Fruit fly (Drosophila melanogaster): ENCODE data around the gene bip1.

The bip1 gene

DNA sequence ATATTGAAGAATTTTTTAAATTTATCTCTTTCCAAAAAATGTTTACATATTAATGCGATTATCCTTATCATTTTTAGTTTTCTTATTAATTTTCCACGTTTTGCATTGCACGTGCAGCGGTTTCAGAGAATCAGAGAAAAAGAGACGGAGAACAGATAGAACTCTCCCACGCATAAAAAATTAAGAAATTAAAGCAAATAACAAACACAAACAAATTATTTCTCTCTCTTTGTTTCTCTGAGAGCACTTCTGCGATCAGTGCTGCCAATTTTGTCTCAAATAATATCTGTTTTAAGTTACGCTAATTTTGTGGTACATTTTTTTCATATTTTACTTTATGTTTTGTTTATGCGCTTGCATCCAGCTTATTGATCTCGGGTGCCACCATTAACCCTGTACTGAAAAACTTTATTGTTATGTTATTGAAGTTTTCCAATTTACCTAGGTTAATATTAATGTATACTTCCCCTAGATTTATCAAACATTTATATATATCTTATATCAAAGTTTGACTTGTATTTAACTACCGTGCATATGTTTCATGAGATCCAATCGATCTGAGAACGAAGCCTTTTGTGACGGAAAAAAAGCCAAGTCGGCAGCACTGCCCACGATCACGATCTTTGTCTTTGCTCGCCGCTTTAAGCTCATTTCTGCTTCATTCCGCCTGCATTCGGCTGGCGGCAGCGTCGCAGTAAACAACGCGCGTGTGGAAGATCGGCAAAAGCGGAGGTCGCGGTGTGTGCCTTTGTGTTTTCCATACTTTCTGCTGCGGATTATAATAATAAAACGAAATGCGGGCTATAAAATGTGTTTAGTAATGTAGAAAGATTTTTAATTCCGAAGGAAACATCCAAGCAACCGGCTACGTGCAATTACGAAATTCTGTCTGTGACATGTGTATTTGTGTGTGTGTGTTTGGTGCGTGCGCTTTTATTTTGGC is 5.0 kb upstream of the bip1 start, which contains the start of gene Sarm (continued):
- TF ChIP-seq HLHmδ (GFP tag; optimal IDR thresholded peaks at IDR 0.05), result no peak
- TF ChIP-seq Adf1 (GFP tag; IDR thresholded peaks at IDR 0.05), result peak; percentile 41; the same call in 1 of the 2 replicates
- no peak for TF ChIP-seq CG2116 (GFP tag; optimal IDR thresholded peaks at IDR 0.05)
- TF ChIP-seq odd (GFP tag; optimal IDR thresholded peaks at IDR 0.05), result peak; percentile 53
- TF ChIP-seq gcm (GFP tag; optimal IDR thresholded peaks at IDR 0.05), result peak; percentile 29
- peak; percentile 32 for TF ChIP-seq CG15514 (GFP tag; optimal IDR thresholded peaks at IDR 0.05)
- TF ChIP-seq chif (GFP tag; optimal IDR thresholded peaks at IDR 0.05), result no peak
- TF ChIP-seq Nf-YC (tag; optimal IDR thresholded peaks at IDR 0.05), result peak; percentile 60
- TF ChIP-seq pan (optimal IDR thresholded peaks at IDR 0.05), result no peak
- TF ChIP-seq pan (GFP tag; optimal IDR thresholded peaks at IDR 0.05 in 1 of 2, IDR thresholded peaks at IDR 0.05 in 1 of 2), result peak in 1 of 2 experiments; percentile 23
- TF ChIP-seq zfh1 (GFP tag; IDR thresholded peaks at IDR 0.05), result no peak
- no peak for TF ChIP-seq CG31224 (GFP tag; IDR thresholded peaks at IDR 0.05)
- no peak for TF ChIP-seq CG11456 (GFP tag; IDR thresholded peaks at IDR 0.05)
- no peak for TF ChIP-seq CG4360 (GFP tag; IDR thresholded peaks at IDR 0.05)
- peak; percentile 16 for TF ChIP-seq nerfin-1 (tag; optimal IDR thresholded peaks at IDR 0.05)
- no peak for TF ChIP-seq CG17186 (GFP tag; optimal IDR thresholded peaks at IDR 0.05)
- TF ChIP-seq Hey (tag; optimal IDR thresholded peaks at IDR 0.05), result no peak
- no peak for TF ChIP-seq zen2 (GFP tag; IDR thresholded peaks at IDR 0.05; ENCODE audit: partially characterized antibody)
- no peak; the same call in 1 of the 2 replicates for TF ChIP-seq chm (GFP tag; IDR thresholded peaks at IDR 0.05)
- TF ChIP-seq caup (GFP tag; optimal IDR thresholded peaks at IDR 0.05; ENCODE audit: severe bottlenecking), result no peak
- no peak for TF ChIP-seq CG14441 (GFP tag; IDR thresholded peaks at IDR 0.05)
- no peak for TF ChIP-seq CG31365 (tag; optimal IDR thresholded peaks at IDR 0.05)
- TF ChIP-seq run (tag; optimal IDR thresholded peaks at IDR 0.05), result no peak
- TF ChIP-seq ci (GFP tag; IDR thresholded peaks at IDR 0.05), result no peak; the same call in 1 of the 3 replicates
- TF ChIP-seq D19A (tag; optimal IDR thresholded peaks at IDR 0.05), result peak; percentile 26
- peak; percentile 58 for TF ChIP-seq CG8924 (tag; optimal IDR thresholded peaks at IDR 0.05)
- no peak for TF ChIP-seq CHES-1-like (GFP tag; optimal IDR thresholded peaks at IDR 0.05)
- TF ChIP-seq cwo (GFP tag; optimal IDR thresholded peaks at IDR 0.05), result peak; percentile 18
- TF ChIP-seq crol (GFP tag; IDR thresholded peaks at IDR 0.05), result no peak
- TF ChIP-seq pzg (GFP tag; optimal IDR thresholded peaks at IDR 0.05), result no peak
- TF ChIP-seq ham (GFP tag; IDR thresholded peaks at IDR 0.05), result no peak
- TF ChIP-seq Oli (tag; optimal IDR thresholded peaks at IDR 0.05), result peak; percentile 70
- no peak for TF ChIP-seq CG11696 (GFP tag; IDR thresholded peaks at IDR 0.05)
- TF ChIP-seq rib (GFP tag; IDR thresholded peaks at IDR 0.05), result no peak
- TF ChIP-seq BtbVII (GFP tag; optimal IDR thresholded peaks at IDR 0.05), result peak; percentile 76
- TF ChIP-seq wek (GFP tag; optimal IDR thresholded peaks at IDR 0.05), result no peak
- TF ChIP-seq CG7963 (GFP tag; IDR thresholded peaks at IDR 0.05; ENCODE audit: partially characterized antibody), result no peak
- TF ChIP-seq Dek (tag; optimal IDR thresholded peaks at IDR 0.05), result peak; percentile 56
- no peak for TF ChIP-seq CG12744 (GFP tag; optimal IDR thresholded peaks at IDR 0.05)
- peak; percentile 25 for TF ChIP-seq nom (GFP tag; optimal IDR thresholded peaks at IDR 0.05)
- peak; percentile 20 for TF ChIP-seq twi (tag; optimal IDR thresholded peaks at IDR 0.05)
- TF ChIP-seq Dll (GFP tag; IDR thresholded peaks at IDR 0.05; ENCODE audit: partially characterized antibody), result 0 out of 4 replicates have a peak, but pooled peaks have one; percentile 19
- no peak for TF ChIP-seq knrl (GFP tag; IDR thresholded peaks at IDR 0.05; ENCODE audit: partially characterized antibody)
- TF ChIP-seq Hand (GFP tag; optimal IDR thresholded peaks at IDR 0.05), result peak; percentile 13
- no peak for TF ChIP-seq ap (GFP tag; IDR thresholded peaks at IDR 0.05)
- TF ChIP-seq CG13296 (GFP tag; optimal IDR thresholded peaks at IDR 0.05), result peak; percentile 57
- peak; percentile 16 for TF ChIP-seq CG16815 (GFP tag; optimal IDR thresholded peaks at IDR 0.05)
- no peak for TF ChIP-seq CG32767 (GFP tag; IDR thresholded peaks at IDR 0.05)
